Worm (Caenorhabditis elegans) whole organism, midembryonic: Measurements from ENCODE around the gene F25B4.7.

Experiments
- T22C8.4 ChIP-seq: fragments of 200-800 bp; sonication (Bioruptor generic); IDR thresholded peaks from 2 replicates; pipeline ENCODE4 v1.3.6; 2022; ENCODE audit warnings: missing genetic modification characterization, missing compliant biosample characterization
- cog-1 ChIP-seq: sonication (generic microtip); optimal IDR thresholded peaks from 2 replicates; lab custom pipeline; 2016; ENCODE audit warnings: missing genetic modification characterization, missing compliant biosample characterization
- flt-1 ChIP-seq: fragments of 200-800 bp; sonication (Bioruptor generic); IDR thresholded peaks from 2 replicates; pipeline ENCODE4 v1.3.6; 2022; ENCODE audit warnings: missing genetic modification characterization, missing compliant biosample characterization
- klf-2 ChIP-seq: fragments of 200-800 bp; sonication (Bioruptor generic); conservative IDR thresholded peaks from 2 replicates; pipeline ENCODE4 v1.3.6; 2022; ENCODE audit warnings: missing genetic modification reagents, missing genetic modification characterization, missing compliant biosample characterization
- med-1 ChIP-seq: sonication (generic microtip); optimal IDR thresholded peaks from 2 replicates; lab custom pipeline; 2017; ENCODE audit warnings: missing genetic modification characterization, mild to moderate bottlenecking, missing compliant biosample characterization, antibody characterized with exemption, missing genetic modification reagents; ENCODE audit not compliant: insufficient read depth
- ref-1 ChIP-seq: fragments of 200-800 bp; sonication (Bioruptor generic); conservative IDR thresholded peaks from 2 replicates; pipeline ENCODE4 v1.3.6; 2022; ENCODE audit warnings: missing genetic modification reagents, missing genetic modification characterization, missing compliant biosample characterization
- tab-1 ChIP-seq: fragments of 200-800 bp; sonication (Bioruptor generic); IDR thresholded peaks from 2 replicates; pipeline ENCODE4 v1.3.6; 2022; ENCODE audit warnings: missing genetic modification characterization, missing compliant biosample characterization
- ztf-23 ChIP-seq: fragments of 200-800 bp; sonication (Bioruptor generic); IDR thresholded peaks from 2 replicates; pipeline ENCODE4 v1.3.6; 2022; ENCODE audit warnings: missing genetic modification reagents, missing genetic modification characterization, missing compliant biosample characterization
- ztf-29 ChIP-seq: fragments of 200-800 bp; sonication (Bioruptor generic); IDR thresholded peaks from 2 replicates; pipeline ENCODE4 v1.3.6; 2022; ENCODE audit warnings: missing genetic modification reagents, missing genetic modification characterization, missing compliant biosample characterization

F25B4.7 gene

ce11 chrV:5687115-5687979 lies at the start of gene F25B4.7:
Gene F25B4.7 (minus strand): TSS chrV:5687226.
- TF ChIP-seq flt-1 (GFP tag; lab: Robert Waterston, UW) (no peak), ztf-23 (GFP tag; lab: Robert Waterston, UW) (no peak), cog-1 (tag; lab: Kevin White, UChicago) (no peak), ztf-29 (GFP tag; lab: Robert Waterston, UW) (no peak), klf-2 (GFP tag; lab: Robert Waterston, UW) (no peak), ref-1 (no peak), T22C8.4 (GFP tag; lab: Robert Waterston, UW) (no peak), tab-1 (GFP tag; lab: Robert Waterston, UW) (no peak), med-1 (GFP tag; lab: Kevin White, UChicago) (no peak)

ce11 chrV:5736068-5736467 lies 49.0 kb upstream of the F25B4.7 start, which contains the start of gene K09H11.6:
Gene K09H11.6 (minus strand): TSS chrV:5736168.
- TF ChIP-seq cog-1 (tag; lab: Kevin White, UChicago) (no peak), klf-2 (GFP tag; lab: Robert Waterston, UW) (no peak), ztf-23 (GFP tag; lab: Robert Waterston, UW) (no peak), tab-1 (GFP tag; lab: Robert Waterston, UW) (no peak), ztf-29 (GFP tag; lab: Robert Waterston, UW) (no peak), ref-1 (no peak), T22C8.4 (GFP tag; lab: Robert Waterston, UW) (no peak), med-1 (GFP tag; lab: Kevin White, UChicago) (no peak), flt-1 (GFP tag; lab: Robert Waterston, UW) (no peak)

ce11 chrV:5730783-5731182 lies 43.8 kb upstream of the F25B4.7 start, which contains the start of gene K09H11.15:
Gene K09H11.15 (minus strand): TSS chrV:5730883.
- TF ChIP-seq flt-1 (GFP tag; lab: Robert Waterston, UW) = no peak
- no peak for TF ChIP-seq T22C8.4 (GFP tag; lab: Robert Waterston, UW)
- TF ChIP-seq tab-1 (GFP tag; lab: Robert Waterston, UW) = no peak
- TF ChIP-seq cog-1 (tag; lab: Kevin White, UChicago) = no peak
- no peak for TF ChIP-seq ztf-23 (GFP tag; lab: Robert Waterston, UW)
- no peak for TF ChIP-seq klf-2 (GFP tag; lab: Robert Waterston, UW)
- TF ChIP-seq ref-1 = no peak
- no peak for TF ChIP-seq med-1 (GFP tag; lab: Kevin White, UChicago)
- no peak for TF ChIP-seq ztf-29 (GFP tag; lab: Robert Waterston, UW)

ce11 chrV:5726463-5726862 lies 39.4 kb upstream of the F25B4.7 start, which contains the start of gene K09H11.4:
Gene K09H11.4 (minus strand): TSS chrV:5726563.
- TF ChIP-seq ztf-29 (GFP tag; lab: Robert Waterston, UW) (no peak), T22C8.4 (GFP tag; lab: Robert Waterston, UW) (no peak), ztf-23 (GFP tag; lab: Robert Waterston, UW) (no peak), ref-1 (no peak), tab-1 (GFP tag; lab: Robert Waterston, UW) (no peak), cog-1 (tag; lab: Kevin White, UChicago) (no peak), med-1 (GFP tag; lab: Kevin White, UChicago) (no peak), flt-1 (GFP tag; lab: Robert Waterston, UW) (no peak)

- TF ChIP-seq tab-1 (GFP tag; lab: Robert Waterston, UW) = no peak
- no peak for TF ChIP-seq ref-1
- no peak for TF ChIP-seq ztf-23 (GFP tag; lab: Robert Waterston, UW)
- TF ChIP-seq ztf-29 (GFP tag; lab: Robert Waterston, UW) = no peak
Measured at ce11 chrV:5724395-5724794, 37.4 kb upstream of the F25B4.7 start.

ce11 chrV:5722093-5722492 lies 35.1 kb upstream of the F25B4.7 start:
- TF ChIP-seq ref-1 (no peak), flt-1 (GFP tag; lab: Robert Waterston, UW) (no peak), ztf-23 (GFP tag; lab: Robert Waterston, UW) (no peak), klf-2 (GFP tag; lab: Robert Waterston, UW) (no peak), tab-1 (GFP tag; lab: Robert Waterston, UW) (no peak), ztf-29 (GFP tag; lab: Robert Waterston, UW) (no peak), cog-1 (tag; lab: Kevin White, UChicago) (no peak), med-1 (GFP tag; lab: Kevin White, UChicago) (no peak)

ce11 chrV:5717237-5717935 lies 30.4 kb upstream of the F25B4.7 start, which contains the start of gene rga-3:
Gene rga-3 (plus strand): TSS chrV:5717885.
- no peak for TF ChIP-seq ztf-29 (GFP tag; lab: Robert Waterston, UW)
- TF ChIP-seq med-1 (GFP tag; lab: Kevin White, UChicago) = no peak

- no peak for TF ChIP-seq cog-1 (tag; lab: Kevin White, UChicago)
- no peak for TF ChIP-seq flt-1 (GFP tag; lab: Robert Waterston, UW)
- no peak for TF ChIP-seq ztf-29 (GFP tag; lab: Robert Waterston, UW)
- TF ChIP-seq tab-1 (GFP tag; lab: Robert Waterston, UW) = no peak
- no peak for TF ChIP-seq T22C8.4 (GFP tag; lab: Robert Waterston, UW)
- TF ChIP-seq klf-2 (GFP tag; lab: Robert Waterston, UW) = no peak
- no peak for TF ChIP-seq ztf-23 (GFP tag; lab: Robert Waterston, UW)
- TF ChIP-seq ref-1 = no peak
- TF ChIP-seq med-1 (GFP tag; lab: Kevin White, UChicago) = no peak
Measured at ce11 chrV:5716508-5716907, 29.5 kb upstream of the F25B4.7 start, which contains the start of gene K09H11.9. Gene K09H11.9 (minus strand): TSS chrV:5716608.
